Worm (Caenorhabditis elegans): Measurements from ENCODE around the gene col-128.

col-128 gene

DNA sequence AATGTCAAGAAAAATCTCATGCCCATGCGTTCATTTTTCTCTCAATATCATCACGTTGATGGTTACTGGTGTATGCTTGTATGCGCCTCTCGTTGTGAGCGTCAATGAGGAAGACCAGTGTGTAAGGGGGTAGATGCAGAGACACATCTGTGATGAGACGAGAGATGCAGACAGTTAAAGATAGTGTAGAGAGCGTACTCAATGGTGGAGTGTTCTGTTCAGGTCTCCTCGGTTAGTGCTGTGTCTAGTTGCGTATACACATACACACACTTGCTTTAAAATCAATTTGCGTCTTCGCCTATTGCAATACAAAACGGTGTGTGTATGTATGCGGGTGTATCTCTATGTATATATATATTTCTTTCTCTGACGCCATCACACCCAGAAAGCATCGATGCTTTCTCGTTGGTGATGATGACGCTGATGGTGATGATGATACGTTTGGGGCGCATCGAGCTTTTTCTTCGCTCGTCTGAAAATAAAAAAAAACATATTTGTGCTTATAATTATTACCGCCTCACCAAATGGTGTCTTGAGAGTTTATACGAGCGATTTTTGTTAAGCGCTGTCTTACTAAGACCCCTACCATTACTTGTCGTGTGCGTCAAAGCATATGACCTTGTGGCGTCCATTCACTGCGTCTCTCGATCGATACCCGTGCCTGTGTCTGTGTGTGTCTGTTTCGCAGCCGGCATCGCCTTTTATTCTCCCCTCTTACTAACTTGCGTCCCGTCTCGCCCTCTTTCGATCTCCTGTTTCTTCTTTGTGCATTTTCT lies 41.8 kb upstream of the col-128 start, which contains the start of gene F40F11.3:
F40F11.3 (minus strand) TSS at position 589 of the 776 bp plus-strand sequence.
- TF ChIP-seq nhr-77 (tag; optimal IDR thresholded peaks at IDR 0.05) (peak; percentile 78), nhr-12 (tag; optimal IDR thresholded peaks at IDR 0.05) (no peak), sptf-1 (tag; optimal IDR thresholded peaks at IDR 0.05) (no peak), mdl-1 (tag; optimal IDR thresholded peaks at IDR 0.05) (peak in 1 of 2 experiments; percentile 92), irx-1 (tag; optimal IDR thresholded peaks at IDR 0.05) (peak; percentile 34), unc-98 (GFP tag; IDR thresholded peaks at IDR 0.05) (no peak), tlp-1 (tag; optimal IDR thresholded peaks at IDR 0.05) (no peak), mab-9 (GFP tag; IDR thresholded peaks at IDR 0.05) (0 out of 2 replicates have a peak, but pooled peaks have one; percentile 30), nhr-76 (tag; optimal IDR thresholded peaks at IDR 0.05) (no peak), ceh-90 (tag; optimal IDR thresholded peaks at IDR 0.05) (no peak), egl-13 (tag; optimal IDR thresholded peaks at IDR 0.05) (peak; percentile 83), sup-37 (GFP tag; optimal IDR thresholded peaks at IDR 0.05) (no peak), snu-23 (GFP tag; optimal IDR thresholded peaks at IDR 0.05) (peak; percentile 96), ceh-82 (tag; optimal IDR thresholded peaks at IDR 0.05) (peak; percentile 65 to 91 (median 78)), fkh-8 (tag; optimal IDR thresholded peaks at IDR 0.05) (peak; percentile 86), nhr-19 (GFP tag; conservative IDR thresholded peaks at IDR 0.05) (peak; percentile 83), snpc-4 (tag; optimal IDR thresholded peaks at IDR 0.05) (peak; percentile 56), elt-3 (tag; optimal IDR thresholded peaks at IDR 0.05) (peak in 3 of 6 experiments; percentile 44 to 81 (median 79)), nhr-28 (tag; optimal IDR thresholded peaks at IDR 0.05) (no peak), fkh-4 (tag; optimal IDR thresholded peaks at IDR 0.05; ENCODE audit: borderline replicate concordance) (peak; percentile 50), C04F5.9 (tag; optimal IDR thresholded peaks at IDR 0.05) (peak; percentile 61), nhr-47 (tag; optimal IDR thresholded peaks at IDR 0.05) (peak; percentile 87), blmp-1 (tag; optimal IDR thresholded peaks at IDR 0.05) (peak; percentile 62), Y116A8C.19 (tag; optimal IDR thresholded peaks at IDR 0.05; ENCODE audit: borderline replicate concordance) (no peak), lin-35 (GFP tag; optimal IDR thresholded peaks at IDR 0.05) (peak; percentile 77 to 84), efl-1 (optimal IDR thresholded peaks at IDR 0.05) (peak; percentile 83 to 93), efl-1 (GFP tag; optimal IDR thresholded peaks at IDR 0.05 in 1 of 2) (peak; percentile 45 to 97), xbp-1 (tag; optimal IDR thresholded peaks at IDR 0.05) (peak; percentile 74), grh-1 (GFP tag; IDR thresholded peaks at IDR 0.05) (peak; percentile 46), ztf-11 (tag; optimal IDR thresholded peaks at IDR 0.05) (peak in 1 of 2 experiments; percentile 67), ces-1 (GFP tag; optimal IDR thresholded peaks at IDR 0.05) (peak; percentile 37), sox-4 (tag; optimal IDR thresholded peaks at IDR 0.05) (peak; percentile 66), tbx-2 (tag; optimal IDR thresholded peaks at IDR 0.05) (peak; percentile 87), rnt-1 (tag; optimal IDR thresholded peaks at IDR 0.05) (peak; percentile 87), unc-30 (tag; optimal IDR thresholded peaks at IDR 0.05) (no peak), isw-1 (GFP tag; IDR thresholded peaks at IDR 0.05) (peak; percentile 77), nhr-20 (tag; optimal IDR thresholded peaks at IDR 0.05) (peak; percentile 84), lsy-2 (tag; optimal IDR thresholded peaks at IDR 0.05) (peak; percentile 84 to 90), lir-3 (tag; optimal IDR thresholded peaks at IDR 0.05; ENCODE audit: poor library complexity) (peak; percentile 83), jun-1 (tag; optimal IDR thresholded peaks at IDR 0.05) (peak; percentile 90), ztf-4 (tag; optimal IDR thresholded peaks at IDR 0.05) (peak; percentile 96), C16A3.4 (tag; optimal IDR thresholded peaks at IDR 0.05) (peak; percentile 89), hlh-4 (tag; optimal IDR thresholded peaks at IDR 0.05) (no peak), pax-3 (tag; optimal IDR thresholded peaks at IDR 0.05) (peak; percentile 73), lin-14 (GFP tag; optimal IDR thresholded peaks at IDR 0.05) (peak; percentile 97), lin-39 (tag; optimal IDR thresholded peaks at IDR 0.05) (peak; percentile 25), nhr-71 (tag; optimal IDR thresholded peaks at IDR 0.05) (peak; percentile 92), ama-1 (optimal IDR thresholded peaks at IDR 0.05) (peak; percentile 83), ets-5 (GFP tag; IDR thresholded peaks at IDR 0.05) (no peak), nhr-90 (tag; optimal IDR thresholded peaks at IDR 0.05; ENCODE audit: poor library complexity) (peak; percentile 78), nhr-85 (tag) (peak; percentile 94), F16B12.6 (tag; optimal IDR thresholded peaks at IDR 0.05) (no peak)

Measured in whole organism, L1 larva.